Fruit fly (Drosophila melanogaster): ENCODE measurements around the gene Trmt61.

DNA sequence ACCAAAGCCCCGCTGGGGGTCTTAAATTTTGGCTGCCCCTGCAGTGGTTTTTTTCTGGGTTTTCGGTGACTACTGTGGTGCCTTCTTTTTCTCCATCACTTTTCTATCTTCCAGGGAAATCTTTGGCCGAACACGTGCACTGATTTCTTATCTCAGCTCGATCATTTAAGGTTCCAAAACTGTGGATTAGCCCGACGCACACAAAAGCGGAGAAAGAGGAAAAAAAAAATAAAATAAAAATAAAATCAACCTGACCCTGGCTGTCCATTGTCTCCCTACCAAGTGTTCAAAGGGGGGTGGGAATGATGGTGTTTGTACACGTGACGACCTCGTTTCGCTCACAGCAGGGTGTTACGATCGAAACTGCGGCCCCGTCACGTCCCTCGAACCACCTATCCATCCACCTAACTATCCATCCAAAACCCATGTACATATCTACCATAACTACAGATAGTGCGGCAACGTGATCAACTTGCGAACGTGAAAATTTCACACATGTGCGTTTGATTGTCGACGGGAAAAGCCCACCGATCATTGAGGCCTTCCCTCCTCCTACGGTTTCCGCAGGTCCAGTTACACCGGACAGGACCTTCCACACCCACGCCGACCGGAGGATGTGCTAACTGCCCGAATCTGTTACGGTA lies 32.5 kb upstream of the Trmt61 start:
- no peak for TF ChIP-seq ovo (GFP tag; optimal IDR thresholded peaks at IDR 0.05)
- no peak for TF ChIP-seq CG33017 (tag; optimal IDR thresholded peaks at IDR 0.05)
- no peak for TF ChIP-seq Crg-1 (GFP tag; optimal IDR thresholded peaks at IDR 0.05)
- TF ChIP-seq Mnt (GFP tag; optimal IDR thresholded peaks at IDR 0.05) = no peak
- TF ChIP-seq CG5204 (GFP tag; optimal IDR thresholded peaks at IDR 0.05) = no peak
- no peak for TF ChIP-seq kay (GFP tag; ENCODE audit: borderline replicate concordance)
- TF ChIP-seq Clk (GFP tag; optimal IDR thresholded peaks at IDR 0.05) = no peak
- TF ChIP-seq pad (GFP tag; optimal IDR thresholded peaks at IDR 0.05) = no peak
- no peak for TF ChIP-seq cnc (optimal IDR thresholded peaks at IDR 0.05)
- no peak for TF ChIP-seq CG11617 (GFP tag; optimal IDR thresholded peaks at IDR 0.05)
- no peak for TF ChIP-seq CG1620 (GFP tag; optimal IDR thresholded peaks at IDR 0.05)

Data from whole organism, adult.